Fruit fly (Drosophila melanogaster) whole organism, embryonic: ENCODE results near the gene kud.

Experiments used
- Atf6 ChIP-seq: fragments of 200-800 bp; sonication (Bioruptor generic); IDR thresholded peaks from 2 replicates; pipeline ENCODE4 v1.3.6; 2022; ENCODE audit warnings: missing biosample characterization, missing genetic modification characterization
- Bgb ChIP-seq: fragments of 200-800 bp; sonication (Bioruptor generic); IDR thresholded peaks from 2 replicates; pipeline ENCODE4 v1.3.6; 2022; ENCODE audit warnings: missing biosample characterization, missing genetic modification characterization; ENCODE audit not compliant: partially characterized antibody
- CG10321 ChIP-seq: fragments of 200-800 bp; sonication (Bioruptor generic); IDR thresholded peaks from 2 replicates; pipeline ENCODE4 v1.3.6; 2022; ENCODE audit warnings: missing biosample characterization, missing genetic modification characterization
- CG11695 ChIP-seq: fragments of 200-800 bp; sonication (Bioruptor generic); IDR thresholded peaks from 3 replicates; pipeline ENCODE4 v1.3.6; 2022; ENCODE audit warnings: missing biosample characterization, missing genetic modification characterization
- CG12071 ChIP-seq: fragments of 200-800 bp; sonication (Bioruptor generic); optimal IDR thresholded peaks from 3 replicates; lab custom pipeline; 2018; ENCODE audit warnings: missing biosample characterization, mild to moderate bottlenecking, missing genetic modification characterization
- CG12942 ChIP-seq: fragments of 200-800 bp; sonication (Bioruptor generic); optimal IDR thresholded peaks from 3 replicates; lab custom pipeline; 2016; ENCODE audit warnings: missing biosample characterization, missing genetic modification characterization
- CG13424 ChIP-seq: fragments of 200-800 bp; sonication (Bioruptor generic); optimal IDR thresholded peaks from 2 replicates; lab custom pipeline; 2019; ENCODE audit warnings: missing biosample characterization, mild to moderate bottlenecking, missing genetic modification characterization, moderate library complexity
- CG15073 ChIP-seq: fragments of 200-800 bp; sonication (Bioruptor generic); optimal IDR thresholded peaks from 2 replicates; lab custom pipeline; 2016; ENCODE audit warnings: missing biosample characterization, missing genetic modification characterization
- CG16863 ChIP-seq: fragments of 200-800 bp; sonication (Bioruptor generic); optimal IDR thresholded peaks from 3 replicates; lab custom pipeline; 2016; ENCODE audit warnings: missing biosample characterization, missing genetic modification characterization
- CG18599 ChIP-seq: fragments of 200-800 bp; sonication (Bioruptor generic); optimal IDR thresholded peaks from 3 replicates; lab custom pipeline; 2017; ENCODE audit warnings: missing biosample characterization, missing genetic modification characterization, mild to moderate bottlenecking, moderate library complexity, missing genetic modification reagents
- CG31224 ChIP-seq: fragments of 200-800 bp; sonication (Bioruptor generic); IDR thresholded peaks from 2 replicates; pipeline ENCODE4 v1.3.6; 2022; ENCODE audit warnings: missing biosample characterization, missing genetic modification characterization
- CG34422 ChIP-seq: fragments of 200-800 bp; sonication (Bioruptor generic); IDR thresholded peaks from 3 replicates; pipeline ENCODE4 v1.3.6; 2022; ENCODE audit warnings: missing biosample characterization, missing genetic modification characterization
- CG3847 ChIP-seq: fragments of 200-800 bp; sonication (Bioruptor generic); IDR thresholded peaks from 2 replicates; pipeline ENCODE4 v1.3.6; 2022; ENCODE audit warnings: missing biosample characterization, missing genetic modification characterization
- CG42726 ChIP-seq: fragments of 200-800 bp; sonication (Bioruptor generic); IDR thresholded peaks from 2 replicates; pipeline ENCODE4 v1.3.6; 2022; ENCODE audit warnings: missing biosample characterization, missing genetic modification characterization; ENCODE audit not compliant: partially characterized antibody
- CG6813 ChIP-seq: fragments of 200-800 bp; sonication (Bioruptor generic); optimal IDR thresholded peaks from 2 replicates; lab custom pipeline; 2017; ENCODE audit warnings: missing biosample characterization, missing genetic modification characterization, mild to moderate bottlenecking, moderate library complexity, missing genetic modification reagents
- CG7963 ChIP-seq: fragments of 200-800 bp; sonication (Bioruptor generic); IDR thresholded peaks from 3 replicates; pipeline ENCODE4 v1.3.6; 2022; ENCODE audit warnings: missing biosample characterization, missing genetic modification characterization; ENCODE audit not compliant: partially characterized antibody
- CG8944 ChIP-seq: fragments of 200-800 bp; sonication (Bioruptor generic); optimal IDR thresholded peaks from 3 replicates; lab custom pipeline; 2016; ENCODE audit warnings: missing biosample characterization, missing genetic modification characterization
- Deaf1 ChIP-seq: fragments of 200-800 bp; optimal IDR thresholded peaks from 3 replicates; lab custom pipeline; 2019; ENCODE audit warnings: missing biosample characterization, mild to moderate bottlenecking, missing genetic modification characterization, moderate library complexity
- Doc3 ChIP-seq: fragments of 200-800 bp; sonication (Bioruptor generic); IDR thresholded peaks from 3 replicates; pipeline ENCODE4 v1.3.6; 2022; ENCODE audit warnings: missing biosample characterization, missing genetic modification characterization; ENCODE audit not compliant: partially characterized antibody
- Elba2 ChIP-seq: fragments of 200-800 bp; sonication (Bioruptor generic); optimal IDR thresholded peaks from 3 replicates; lab custom pipeline; 2016; ENCODE audit warnings: missing biosample characterization, missing genetic modification characterization
- Fer3 ChIP-seq: fragments of 200-800 bp; sonication (Bioruptor generic); optimal IDR thresholded peaks from 2 replicates; lab custom pipeline; 2018; ENCODE audit warnings: missing biosample characterization, mild to moderate bottlenecking, missing genetic modification characterization, moderate library complexity
- H15 ChIP-seq: fragments of 200-800 bp; sonication (Bioruptor generic); IDR thresholded peaks from 3 replicates; pipeline ENCODE4 v1.3.6; 2022; ENCODE audit warnings: missing biosample characterization, missing genetic modification characterization
- H2.0 ChIP-seq: fragments of 200-800 bp; sonication (Bioruptor generic); IDR thresholded peaks from 2 replicates; pipeline ENCODE4 v1.3.6; 2022; ENCODE audit warnings: missing biosample characterization, missing genetic modification characterization
- Hr78 ChIP-seq, 2 experiments: fragments of 200-800 bp in 1 of 2; fragments of >200 bp in 1 of 2; sonication (Bioruptor generic) in 1 of 2; optimal IDR thresholded peaks; 2 replicates each; lab custom pipeline; 2017 to 2019; ENCODE audit warnings: missing biosample characterization in 2 of 2, missing genetic modification characterization in 2 of 2, mild to moderate bottlenecking in 1 of 2, moderate library complexity in 1 of 2
- Lhr ChIP-seq: fragments of 200-800 bp; sonication (Bioruptor generic); optimal IDR thresholded peaks from 3 replicates; lab custom pipeline; 2017; ENCODE audit warnings: mild to moderate bottlenecking, missing biosample characterization, missing genetic modification reagents, missing genetic modification characterization
- Mad ChIP-seq: fragments of 200-800 bp; sonication (Bioruptor generic); optimal IDR thresholded peaks from 2 replicates; lab custom pipeline; 2016; ENCODE audit warnings: missing biosample characterization, missing genetic modification characterization
- Mes4 ChIP-seq: fragments of 200-800 bp; sonication (Bioruptor generic); optimal IDR thresholded peaks from 2 replicates; lab custom pipeline; 2016; ENCODE audit warnings: missing biosample characterization, missing genetic modification characterization
- NC2β ChIP-seq: fragments of 200-800 bp; sonication (Bioruptor generic); optimal IDR thresholded peaks from 2 replicates; lab custom pipeline; 2016; ENCODE audit warnings: missing biosample characterization, missing genetic modification characterization
- Opbp ChIP-seq: fragments of 200-800 bp; sonication (Bioruptor generic); IDR thresholded peaks from 3 replicates; pipeline ENCODE4 v1.3.6; 2022; ENCODE audit warnings: missing biosample characterization, missing genetic modification characterization; ENCODE audit not compliant: partially characterized antibody
- Six4 ChIP-seq: fragments of 200-800 bp; sonication (Bioruptor generic); optimal IDR thresholded peaks from 2 replicates; lab custom pipeline; 2016; ENCODE audit warnings: missing biosample characterization, missing genetic modification characterization
- Sox102F ChIP-seq: fragments of 200-800 bp; sonication (Bioruptor generic); optimal IDR thresholded peaks from 2 replicates; lab custom pipeline; 2018; ENCODE audit warnings: missing biosample characterization, mild to moderate bottlenecking, missing genetic modification characterization, moderate library complexity
- bowl ChIP-seq: fragments of 200-800 bp; sonication (Bioruptor generic); IDR thresholded peaks from 2 replicates; pipeline ENCODE4 v1.3.6; 2022; ENCODE audit warnings: missing biosample characterization, missing genetic modification characterization
- btn ChIP-seq: fragments of 200-800 bp; sonication (Bioruptor generic); optimal IDR thresholded peaks from 2 replicates; lab custom pipeline; 2016; ENCODE audit warnings: missing biosample characterization, missing genetic modification characterization
- cato ChIP-seq: fragments of 200-800 bp; sonication (Bioruptor generic); optimal IDR thresholded peaks from 2 replicates; lab custom pipeline; 2016; ENCODE audit warnings: missing biosample characterization, missing genetic modification characterization, borderline replicate concordance
- dan ChIP-seq: fragments of 200-800 bp; sonication (Bioruptor generic); IDR thresholded peaks from 2 replicates; pipeline ENCODE4 v1.3.6; 2022; ENCODE audit warnings: missing biosample characterization, missing genetic modification characterization
- disco-r ChIP-seq: fragments of 200-800 bp; sonication (Bioruptor generic); optimal IDR thresholded peaks from 2 replicates; lab custom pipeline; 2016; ENCODE audit warnings: missing biosample characterization, missing genetic modification characterization
- fd96Cb ChIP-seq: fragments of 200-800 bp; sonication (Bioruptor generic); optimal IDR thresholded peaks from 2 replicates; lab custom pipeline; 2018; ENCODE audit warnings: missing biosample characterization, mild to moderate bottlenecking, missing genetic modification characterization, moderate library complexity
- grn ChIP-seq: fragments of 200-800 bp; sonication (Bioruptor generic); optimal IDR thresholded peaks from 3 replicates; lab custom pipeline; 2017; ENCODE audit warnings: missing biosample characterization, missing genetic modification characterization
- inv ChIP-seq: fragments of 200-800 bp; sonication (Bioruptor generic); IDR thresholded peaks from 2 replicates; pipeline ENCODE4 v1.3.6; 2022; ENCODE audit warnings: missing biosample characterization, missing genetic modification characterization; ENCODE audit not compliant: partially characterized antibody
- jigr1 ChIP-seq: fragments of 200-800 bp; sonication (Bioruptor generic); IDR thresholded peaks from 3 replicates; pipeline ENCODE4 v1.3.6; 2022; ENCODE audit warnings: missing biosample characterization, missing genetic modification characterization
- mld ChIP-seq: fragments of 200-800 bp; sonication (Bioruptor generic); IDR thresholded peaks from 3 replicates; pipeline ENCODE4 v1.3.6; 2022; ENCODE audit warnings: missing biosample characterization, missing genetic modification characterization; ENCODE audit not compliant: partially characterized antibody
- org-1 ChIP-seq: fragments of 200-800 bp; sonication (Bioruptor generic); optimal IDR thresholded peaks from 2 replicates; lab custom pipeline; 2017; ENCODE audit warnings: missing biosample characterization, missing genetic modification characterization
- psq ChIP-seq: fragments of 200-800 bp; sonication (Bioruptor generic); optimal IDR thresholded peaks from 2 replicates; lab custom pipeline; 2017; ENCODE audit warnings: missing biosample characterization, missing genetic modification characterization
- ro ChIP-seq: fragments of 200-800 bp; sonication (Bioruptor generic); IDR thresholded peaks from 2 replicates; pipeline ENCODE4 v1.3.6; 2022; ENCODE audit warnings: missing biosample characterization, missing genetic modification characterization
- run ChIP-seq: fragments of 200-800 bp; sonication (Bioruptor generic); optimal IDR thresholded peaks from 3 replicates; lab custom pipeline; 2018; ENCODE audit warnings: missing biosample characterization, mild to moderate bottlenecking, missing genetic modification characterization
- sens-2 ChIP-seq: fragments of 200-800 bp; sonication (Bioruptor generic); IDR thresholded peaks from 2 replicates; pipeline ENCODE4 v1.3.6; 2022; ENCODE audit warnings: missing biosample characterization, missing genetic modification characterization
- slp2 ChIP-seq: fragments of 200-800 bp; sonication (Bioruptor generic); optimal IDR thresholded peaks from 2 replicates; lab custom pipeline; 2016; ENCODE audit warnings: missing biosample characterization, missing genetic modification characterization
- vfl ChIP-seq: fragments of 200-800 bp; sonication (Bioruptor generic); optimal IDR thresholded peaks from 2 replicates; lab custom pipeline; 2016; ENCODE audit warnings: missing biosample characterization, missing genetic modification characterization
- vvl ChIP-seq: fragments of 200-800 bp; sonication (Bioruptor generic); IDR thresholded peaks from 2 replicates; pipeline ENCODE4 v1.3.6; 2022; ENCODE audit warnings: missing biosample characterization, missing genetic modification characterization
- zen2 ChIP-seq: fragments of 200-800 bp; sonication (Bioruptor generic); IDR thresholded peaks from 3 replicates; pipeline ENCODE4 v1.3.6; 2022; ENCODE audit warnings: missing biosample characterization, missing genetic modification characterization; ENCODE audit not compliant: partially characterized antibody

The kud gene

DNA sequence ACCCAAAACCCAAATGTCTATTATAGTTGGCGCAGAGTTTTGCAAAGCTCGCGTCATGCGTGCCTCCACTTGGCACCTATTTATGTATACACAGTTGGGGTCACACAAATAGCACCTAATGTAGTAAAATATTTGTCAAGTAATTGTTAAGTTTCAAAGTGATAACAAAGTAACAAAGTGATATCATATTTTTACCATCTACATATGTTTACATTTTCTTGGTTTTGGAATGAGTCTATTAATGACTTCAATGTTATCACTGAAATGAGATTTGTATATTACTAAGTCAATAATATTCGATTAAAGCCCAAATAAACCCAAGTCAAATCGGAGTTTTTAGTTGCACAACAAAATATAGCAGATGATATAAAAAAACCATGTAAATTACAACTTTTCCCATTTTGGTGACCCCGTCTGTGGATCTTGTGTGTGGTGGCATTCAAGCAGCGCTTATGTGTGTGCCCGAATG is 27.7 kb upstream of the kud start (continued):
- TF ChIP-seq CG16863 (peak; percentile 58), CG18599 (peak; percentile 73), Mad (GFP tag; lab: Kevin White, UChicago) (peak; percentile 34), CG12071 (peak; percentile 77), CG34422 (GFP tag; lab: Robert Waterston, UW) (no peak), grn (no peak), CG7963 (no peak), run (tag; lab: Kevin White, UChicago) (peak; percentile 78), inv (GFP tag; lab: Robert Waterston, UW) (no peak), CG42726 (GFP tag; lab: Robert Waterston, UW) (no peak), Elba2 (GFP tag; lab: Kevin White, UChicago) (no peak), Lhr (GFP tag; lab: Kevin White, UChicago) (peak; percentile 7), Hr78 (GFP tag; optimal IDR thresholded peaks at IDR 0.05; lab: Kevin White, UChicago) (peak in 1 of 2 experiments; percentile 35), vvl (GFP tag; lab: Robert Waterston, UW) (peak; percentile 42; the same call in 1 of the 2 replicates), NC2β (peak; percentile 8), CG12942 (GFP tag; lab: Kevin White, UChicago) (peak; percentile 38), CG3847 (GFP tag; lab: Robert Waterston, UW) (peak; percentile 25; the same call in 1 of the 2 replicates), btn (GFP tag; lab: Kevin White, UChicago) (no peak), H2.0 (GFP tag; lab: Robert Waterston, UW) (no peak), ro (GFP tag; lab: Robert Waterston, UW) (no peak), slp2 (GFP tag; lab: Kevin White, UChicago) (no peak), CG8944 (peak; percentile 12), sens-2 (GFP tag; lab: Robert Waterston, UW) (no peak), fd96Cb (peak; percentile 72), Fer3 (tag; lab: Kevin White, UChicago) (peak; percentile 67), vfl (peak; percentile 48), H15 (GFP tag; lab: Robert Waterston, UW) (no peak), Mes4 (GFP tag; lab: Kevin White, UChicago) (peak; percentile 14), disco-r (GFP tag; lab: Kevin White, UChicago) (peak; percentile 56), Sox102F (peak; percentile 81), psq (GFP tag; lab: Kevin White, UChicago) (no peak), cato (no peak), CG11695 (GFP tag; lab: Robert Waterston, UW) (peak; percentile 71), org-1 (GFP tag; lab: Kevin White, UChicago) (peak; percentile 84), Atf6 (GFP tag; lab: Robert Waterston, UW) (no peak; the same call in 1 of the 2 replicates), CG10321 (no peak), Opbp (GFP tag; lab: Robert Waterston, UW) (no peak), CG31224 (peak; percentile 47; the same call in 1 of the 2 replicates), Deaf1 (tag; lab: Kevin White, UChicago) (peak; percentile 48), dan (GFP tag; lab: Robert Waterston, UW) (no peak), bowl (no peak), Six4 (no peak), CG15073 (no peak), mld (no peak), Bgb (no peak), CG13424 (tag; lab: Kevin White, UChicago) (peak; percentile 80), jigr1 (GFP tag; lab: Robert Waterston, UW) (peak; percentile 22; the same call in 1 of the 3 replicates), zen2 (GFP tag; lab: Robert Waterston, UW) (no peak), Doc3 (GFP tag; lab: Robert Waterston, UW) (no peak), CG6813 (GFP tag; lab: Kevin White, UChicago) (peak; percentile 47)
